Fruit fly (Drosophila melanogaster) whole organism, embryonic: ENCODE data around the gene Ntf-2.
A peak's percentile ranks its signal among the peaks of the same experiment; 100 is the strongest.

Experiments used
- BEAF-32 ChIP-seq: fragments of 200-800 bp; sonication (Bioruptor generic); optimal IDR thresholded peaks from 3 replicates; lab custom pipeline; 2017; ENCODE audit warnings: missing biosample characterization, missing genetic modification characterization, mild to moderate bottlenecking, moderate library complexity, missing genetic modification reagents
- CG10654 ChIP-seq: fragments of 200-800 bp; sonication (Bioruptor generic); optimal IDR thresholded peaks from 2 replicates; lab custom pipeline; 2016; ENCODE audit warnings: missing biosample characterization, missing genetic modification characterization
- CG11085 ChIP-seq: fragments of 200-800 bp; sonication (Bioruptor generic); IDR thresholded peaks from 2 replicates; pipeline ENCODE4 v1.3.6; 2022; ENCODE audit warnings: missing biosample characterization, missing genetic modification characterization
- CG12744 ChIP-seq: fragments of 200-800 bp; sonication (Bioruptor generic); optimal IDR thresholded peaks from 2 replicates; lab custom pipeline; 2016; ENCODE audit warnings: missing biosample characterization, missing genetic modification characterization
- CG13894 ChIP-seq: fragments of 200-800 bp; sonication (Bioruptor generic); optimal IDR thresholded peaks from 3 replicates; lab custom pipeline; 2018; ENCODE audit warnings: missing biosample characterization, mild to moderate bottlenecking, missing genetic modification characterization, moderate library complexity
- CG14050 ChIP-seq: fragments of 200-800 bp; sonication (Bioruptor generic); IDR thresholded peaks from 3 replicates; pipeline ENCODE4 v1.3.6; 2022; ENCODE audit warnings: missing biosample characterization, missing genetic modification characterization
- CG1602 ChIP-seq: fragments of 200-800 bp; sonication (Bioruptor generic); optimal IDR thresholded peaks from 3 replicates; lab custom pipeline; 2016; ENCODE audit warnings: missing biosample characterization, missing genetic modification characterization
- CG17568 ChIP-seq: fragments of 200-800 bp; sonication (Bioruptor generic); optimal IDR thresholded peaks from 2 replicates; lab custom pipeline; 2018; ENCODE audit warnings: missing biosample characterization, mild to moderate bottlenecking, missing genetic modification characterization, moderate library complexity
- CG18011 ChIP-seq: fragments of 200-800 bp; sonication (Bioruptor generic); optimal IDR thresholded peaks from 2 replicates; lab custom pipeline; 2017; ENCODE audit warnings: missing biosample characterization, missing genetic modification characterization, mild to moderate bottlenecking, moderate library complexity, missing genotype
- CG18262 ChIP-seq: fragments of 200-800 bp; optimal IDR thresholded peaks from 3 replicates; lab custom pipeline; 2019; ENCODE audit warnings: missing biosample characterization, mild to moderate bottlenecking, missing genetic modification characterization, moderate library complexity
- CG32532 ChIP-seq: fragments of 200-800 bp; sonication (Bioruptor generic); IDR thresholded peaks from 2 replicates; pipeline ENCODE4 v1.3.6; 2022; ENCODE audit warnings: missing biosample characterization, missing genetic modification characterization
- CG32767 ChIP-seq: fragments of 200-800 bp; sonication (Bioruptor generic); IDR thresholded peaks from 2 replicates; pipeline ENCODE4 v1.3.6; 2022; ENCODE audit warnings: missing biosample characterization, missing genetic modification characterization
- CG3847 ChIP-seq: fragments of 200-800 bp; sonication (Bioruptor generic); IDR thresholded peaks from 2 replicates; pipeline ENCODE4 v1.3.6; 2022; ENCODE audit warnings: missing biosample characterization, missing genetic modification characterization
- CG8765 ChIP-seq: fragments of 200-800 bp; sonication (Bioruptor generic); IDR thresholded peaks from 2 replicates; pipeline ENCODE4 v1.3.6; 2022; ENCODE audit warnings: missing biosample characterization, missing genetic modification characterization
- CG8924 ChIP-seq: fragments of 200-800 bp; optimal IDR thresholded peaks from 3 replicates; lab custom pipeline; 2019; ENCODE audit warnings: missing biosample characterization, mild to moderate bottlenecking, missing genetic modification characterization, moderate library complexity
- CG9817 ChIP-seq: fragments of 200-800 bp; sonication (Bioruptor generic); optimal IDR thresholded peaks from 2 replicates; lab custom pipeline; 2018; ENCODE audit warnings: missing biosample characterization, mild to moderate bottlenecking, missing genetic modification characterization, moderate library complexity
- CG9932 ChIP-seq: fragments of 200-800 bp; sonication (Bioruptor generic); IDR thresholded peaks from 2 replicates; pipeline ENCODE4 v1.3.6; 2022; ENCODE audit warnings: missing biosample characterization, missing genetic modification characterization
- CrebB ChIP-seq: fragments of 200-800 bp; sonication (Bioruptor generic); optimal IDR thresholded peaks from 3 replicates; lab custom pipeline; 2018; ENCODE audit warnings: missing biosample characterization, mild to moderate bottlenecking, missing genetic modification characterization
- D ChIP-seq, 2 experiments: fragments of 200-800 bp in 1 of 2; fragments of >200 bp in 1 of 2; sonication (Bioruptor generic) in 1 of 2; optimal IDR thresholded peaks; 2 replicates in 1 of 2; 3 replicates in 1 of 2; lab custom pipeline; 2017; ENCODE audit warnings: mild to moderate bottlenecking in 1 of 2, missing biosample characterization in 1 of 2, missing genetic modification characterization in 1 of 2, missing genetic modification reagents in 1 of 2
- Doc3 ChIP-seq: fragments of 200-800 bp; sonication (Bioruptor generic); IDR thresholded peaks from 3 replicates; pipeline ENCODE4 v1.3.6; 2022; ENCODE audit warnings: missing biosample characterization, missing genetic modification characterization; ENCODE audit not compliant: partially characterized antibody
- E2f1 ChIP-seq: fragments of 200-800 bp; sonication (Bioruptor generic); IDR thresholded peaks from 2 replicates; pipeline ENCODE4 v1.3.6; 2022; ENCODE audit warnings: missing biosample characterization, missing genetic modification characterization
- Hmx ChIP-seq: fragments of 200-800 bp; sonication (Bioruptor generic); optimal IDR thresholded peaks from 2 replicates; lab custom pipeline; 2016; ENCODE audit warnings: missing biosample characterization, missing genetic modification characterization
- Hr3 ChIP-seq: fragments of 200-800 bp; sonication (Bioruptor generic); optimal IDR thresholded peaks from 3 replicates; lab custom pipeline; 2016; ENCODE audit warnings: missing biosample characterization, missing genetic modification characterization
- MBD-R2 ChIP-seq: fragments of 200-800 bp; sonication (Bioruptor generic); IDR thresholded peaks from 2 replicates; pipeline ENCODE4 v1.3.6; 2022; ENCODE audit warnings: missing biosample characterization, missing genetic modification characterization
- Nf-YC ChIP-seq: fragments of 200-800 bp; optimal IDR thresholded peaks from 3 replicates; lab custom pipeline; 2019; ENCODE audit warnings: missing biosample characterization, mild to moderate bottlenecking, missing genetic modification characterization, moderate library complexity
- Ravus ChIP-seq: fragments of 200-800 bp; sonication (Bioruptor generic); IDR thresholded peaks from 2 replicates; pipeline ENCODE4 v1.3.6; 2022; ENCODE audit warnings: missing biosample characterization, missing genetic modification characterization
- Trl ChIP-seq, 3 experiments: fragments of >200 bp in 2 of 3; fragments of 200-800 bp in 1 of 3; sonication (Bioruptor generic) in 1 of 3; optimal IDR thresholded peaks; 2 replicates in 1 of 3; 3 replicates in 2 of 3; lab custom pipeline; 2016 to 2017; ENCODE audit warnings: missing biosample characterization in 1 of 3, missing genetic modification characterization in 1 of 3
- amos ChIP-seq: fragments of 200-800 bp; sonication (Bioruptor generic); IDR thresholded peaks from 2 replicates; pipeline ENCODE4 v1.3.6; 2022; ENCODE audit warnings: missing biosample characterization, missing genetic modification characterization; ENCODE audit not compliant: partially characterized antibody
- az2 ChIP-seq: fragments of 200-800 bp; sonication (Bioruptor generic); optimal IDR thresholded peaks from 3 replicates; lab custom pipeline; 2016; ENCODE audit warnings: missing biosample characterization, missing genetic modification characterization
- bab2 ChIP-seq: fragments of 200-800 bp; sonication (Bioruptor generic); optimal IDR thresholded peaks from 2 replicates; lab custom pipeline; 2016; ENCODE audit warnings: missing biosample characterization, missing genetic modification characterization
- bowl ChIP-seq: fragments of 200-800 bp; sonication (Bioruptor generic); IDR thresholded peaks from 2 replicates; pipeline ENCODE4 v1.3.6; 2022; ENCODE audit warnings: missing biosample characterization, missing genetic modification characterization
- chm ChIP-seq: fragments of 200-800 bp; sonication (Bioruptor generic); IDR thresholded peaks from 2 replicates; pipeline ENCODE4 v1.3.6; 2022; ENCODE audit warnings: missing biosample characterization, missing genetic modification characterization
- exex ChIP-seq: fragments of 200-800 bp; sonication (Bioruptor generic); optimal IDR thresholded peaks from 4 replicates; lab custom pipeline; 2018; ENCODE audit warnings: missing biosample characterization, mild to moderate bottlenecking, missing genetic modification characterization, moderate library complexity
- eyg ChIP-seq: fragments of 200-800 bp; sonication (Bioruptor generic); optimal IDR thresholded peaks from 3 replicates; lab custom pipeline; 2016; ENCODE audit warnings: missing biosample characterization, missing genetic modification characterization
- fd102C ChIP-seq: fragments of 200-800 bp; sonication (Bioruptor generic); optimal IDR thresholded peaks from 2 replicates; lab custom pipeline; 2018; ENCODE audit warnings: missing biosample characterization, mild to moderate bottlenecking, missing genetic modification characterization, moderate library complexity
- fu2 ChIP-seq: fragments of 200-800 bp; sonication (Bioruptor generic); optimal IDR thresholded peaks from 2 replicates; lab custom pipeline; 2016; ENCODE audit warnings: missing biosample characterization, missing genetic modification characterization
- grau ChIP-seq: fragments of 200-800 bp; optimal IDR thresholded peaks from 3 replicates; lab custom pipeline; 2019; ENCODE audit warnings: missing biosample characterization, mild to moderate bottlenecking, missing genetic modification characterization, moderate library complexity
- gt ChIP-seq: fragments of 200-800 bp; sonication (Bioruptor generic); IDR thresholded peaks from 2 replicates; pipeline ENCODE4 v1.3.6; 2022; ENCODE audit warnings: missing biosample characterization, missing genetic modification characterization
- ham ChIP-seq: fragments of 200-800 bp; sonication (Bioruptor generic); IDR thresholded peaks from 2 replicates; pipeline ENCODE4 v1.3.6; 2022; ENCODE audit warnings: missing biosample characterization, missing genetic modification characterization
- lab ChIP-seq: fragments of 200-800 bp; sonication (Bioruptor generic); optimal IDR thresholded peaks from 3 replicates; lab custom pipeline; 2017; ENCODE audit warnings: missing biosample characterization, missing genetic modification characterization, mild to moderate bottlenecking, moderate library complexity, missing genetic modification reagents
- lola ChIP-seq, 3 experiments: fragments of >200 bp in 2 of 3; fragments of 200-800 bp in 1 of 3; sonication (Bioruptor generic) in 1 of 3; optimal IDR thresholded peaks; 2 replicates each; lab custom pipeline; 2017 to 2019; ENCODE audit warnings: missing biosample characterization in 3 of 3, missing genetic modification characterization in 3 of 3, mild to moderate bottlenecking in 1 of 3, moderate library complexity in 1 of 3
- lov ChIP-seq, 2 experiments: fragments of 200-800 bp in 1 of 2; fragments of >200 bp in 1 of 2; sonication (Bioruptor generic) in 1 of 2; IDR thresholded peaks in 1 of 2; optimal IDR thresholded peaks in 1 of 2; 2 replicates in 1 of 2; 3 replicates in 1 of 2; pipeline versions ENCODE4 v1.3.6 to Lab custom; 2017 to 2022; ENCODE audit warnings: missing biosample characterization in 1 of 2, missing genetic modification characterization in 1 of 2
- mirr ChIP-seq: fragments of 200-800 bp; sonication (Bioruptor generic); optimal IDR thresholded peaks from 3 replicates; lab custom pipeline; 2018; ENCODE audit warnings: missing biosample characterization, mild to moderate bottlenecking, missing genetic modification characterization
- org-1 ChIP-seq: fragments of 200-800 bp; sonication (Bioruptor generic); optimal IDR thresholded peaks from 2 replicates; lab custom pipeline; 2017; ENCODE audit warnings: missing biosample characterization, missing genetic modification characterization
- pb ChIP-seq: fragments of 200-800 bp; sonication (Bioruptor generic); optimal IDR thresholded peaks from 3 replicates; lab custom pipeline; 2016; ENCODE audit warnings: missing biosample characterization, missing genetic modification characterization
- pfk ChIP-seq: fragments of 200-800 bp; sonication (Bioruptor generic); optimal IDR thresholded peaks from 2 replicates; lab custom pipeline; 2018; ENCODE audit warnings: missing biosample characterization, mild to moderate bottlenecking, missing genetic modification characterization, moderate library complexity
- sima ChIP-seq: fragments of 200-800 bp; sonication (Bioruptor generic); optimal IDR thresholded peaks from 2 replicates; lab custom pipeline; 2016; ENCODE audit warnings: missing biosample characterization, missing genetic modification characterization

The Ntf-2 gene

DNA sequence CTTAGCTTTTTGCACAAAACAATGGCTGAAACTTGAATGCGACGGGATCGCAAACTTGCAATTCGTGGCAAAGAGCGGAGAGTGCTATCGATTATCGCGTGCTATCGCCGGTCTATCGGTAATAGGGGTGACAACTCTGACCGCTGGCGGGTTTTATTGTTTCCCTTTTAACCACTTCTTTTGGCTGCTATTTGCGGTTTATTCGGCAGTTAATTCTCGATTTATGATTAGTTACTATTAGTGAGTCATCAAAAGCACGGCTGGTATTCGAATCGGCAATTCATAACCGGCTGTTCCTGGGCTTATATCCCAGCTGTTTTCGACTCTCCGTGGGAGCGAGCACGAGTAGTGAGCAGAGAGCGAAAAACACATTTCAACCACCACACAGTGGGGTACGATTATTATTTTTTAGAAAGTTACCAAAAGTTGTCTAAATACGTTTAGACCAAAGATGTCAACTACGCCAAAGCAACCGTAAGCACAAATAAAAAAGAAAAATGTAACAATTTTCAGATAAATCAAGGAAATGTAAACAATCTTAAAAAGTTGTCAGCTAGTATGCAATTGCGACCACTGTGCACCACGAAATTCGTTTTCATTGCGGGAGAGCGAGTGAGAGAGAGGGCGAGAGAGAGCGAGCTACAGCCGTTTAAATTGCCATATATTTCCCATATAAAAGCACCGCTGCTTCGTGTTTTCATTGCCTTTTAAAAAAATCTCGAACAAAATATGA lies 18.7 kb downstream of the Ntf-2 start, which contains the start of the genes Stt3A and bves (continued):
- TF ChIP-seq CG9932 (GFP tag; lab: Robert Waterston, UW) (peak; percentile 95), Nf-YC (tag; lab: Kevin White, UChicago) (peak; percentile 89), az2 (GFP tag; lab: Kevin White, UChicago) (peak; percentile 99), Hr3 (peak; percentile 97), Hmx (GFP tag; lab: Kevin White, UChicago) (peak; percentile 94), sima (GFP tag; lab: Kevin White, UChicago) (peak; percentile 95), CG32767 (GFP tag; lab: Robert Waterston, UW) (peak; percentile 98), CG17568 (GFP tag; lab: Kevin White, UChicago) (peak; percentile 99), Ravus (GFP tag; lab: Robert Waterston, UW) (peak; percentile 89), CG14050 (GFP tag; lab: Robert Waterston, UW) (peak; percentile 97), gt (GFP tag; lab: Robert Waterston, UW) (peak; percentile 90), CG18011 (peak; percentile 91), CG8765 (GFP tag; lab: Robert Waterston, UW) (peak; percentile 95), BEAF-32 (GFP tag; lab: Kevin White, UChicago) (no peak), CG3847 (GFP tag; lab: Robert Waterston, UW) (peak; percentile 97), MBD-R2 (GFP tag; lab: Robert Waterston, UW) (peak; percentile 94), lola (GFP tag; optimal IDR thresholded peaks at IDR 0.05; lab: Kevin White, UChicago) (peak in 1 of 3 experiments; percentile 97), fu2 (GFP tag; lab: Kevin White, UChicago) (peak; percentile 98), chm (GFP tag; lab: Robert Waterston, UW) (peak; percentile 99), lab (GFP tag; lab: Kevin White, UChicago) (peak; percentile 99), D (optimal IDR thresholded peaks at IDR 0.05; lab: Kevin White, UChicago) (no peak), D (GFP tag; optimal IDR thresholded peaks at IDR 0.05; lab: Kevin White, UChicago) (peak; percentile 97), org-1 (GFP tag; lab: Kevin White, UChicago) (peak; percentile 99), CG9817 (tag; lab: Kevin White, UChicago) (peak; percentile 96), CrebB (tag; lab: Kevin White, UChicago) (peak; percentile 99), grau (tag; lab: Kevin White, UChicago) (peak; percentile 98), Doc3 (peak; percentile 63), CG18262 (tag; lab: Kevin White, UChicago) (peak; percentile 99), pfk (GFP tag; lab: Kevin White, UChicago) (peak; percentile 65), CG13894 (tag; lab: Kevin White, UChicago) (peak; percentile 96), CG12744 (peak; percentile 98), eyg (GFP tag; lab: Kevin White, UChicago) (peak; percentile 96), CG10654 (GFP tag; lab: Kevin White, UChicago) (peak; percentile 98), E2f1 (GFP tag; lab: Robert Waterston, UW) (peak; percentile 97), lov (optimal IDR thresholded peaks at IDR 0.05; lab: Kevin White, UChicago) (no peak), lov (GFP tag; IDR thresholded peaks at IDR 0.05; lab: Robert Waterston, UW) (peak; percentile 97), CG11085 (GFP tag; lab: Robert Waterston, UW) (peak; percentile 89), ham (peak; percentile 84), CG32532 (GFP tag; lab: Robert Waterston, UW) (peak; percentile 98), fd102C (peak; percentile 93), Trl (optimal IDR thresholded peaks at IDR 0.05; lab: Kevin White, UChicago) (peak; percentile 81 to 98), Trl (GFP tag; optimal IDR thresholded peaks at IDR 0.05; lab: Kevin White, UChicago) (peak; percentile 99), bowl (GFP tag; lab: Robert Waterston, UW) (peak; percentile 96), CG1602 (GFP tag; lab: Kevin White, UChicago) (peak; percentile 97), mirr (GFP tag; lab: Kevin White, UChicago) (peak; percentile 95), bab2 (peak; percentile 98), pb (peak; percentile 98), CG8924 (tag; lab: Kevin White, UChicago) (peak; percentile 99), amos (GFP tag; lab: Robert Waterston, UW) (peak; percentile 51; the same call in 1 of the 2 replicates), exex (peak; percentile 90)
